Fruit fly (Drosophila melanogaster): ENCODE data around the gene CG31106.

The CG31106 gene

dm6 chr3R:25168259-25168972 is 47.7 kb upstream of the CG31106 start (continued):
- TF ChIP-seq CG3407 (GFP tag; optimal IDR thresholded peaks at IDR 0.05) (no peak), lmd (GFP tag; IDR thresholded peaks at IDR 0.05) (peak; percentile 50), CG13287 (GFP tag; IDR thresholded peaks at IDR 0.05; ENCODE audit: partially characterized antibody) (no peak), CG5245 (GFP tag; optimal IDR thresholded peaks at IDR 0.05) (no peak), CG14860 (GFP tag; IDR thresholded peaks at IDR 0.05; ENCODE audit: partially characterized antibody) (no peak), Fer3 (tag; optimal IDR thresholded peaks at IDR 0.05) (peak; percentile 29), Taf1 (GFP tag; IDR thresholded peaks at IDR 0.05) (no peak), CG7928 (GFP tag; optimal IDR thresholded peaks at IDR 0.05) (no peak), Ravus (GFP tag; IDR thresholded peaks at IDR 0.05) (no peak), Sin3A (optimal IDR thresholded peaks at IDR 0.05) (no peak), CG12155 (GFP tag; optimal IDR thresholded peaks at IDR 0.05) (no peak), CG34422 (GFP tag; IDR thresholded peaks at IDR 0.05) (no peak; the same call in 2 of the 3 replicates), scrt (GFP tag; optimal IDR thresholded peaks at IDR 0.05) (no peak), CG5180 (GFP tag; optimal IDR thresholded peaks at IDR 0.05) (peak; percentile 6), pros (GFP tag; optimal IDR thresholded peaks at IDR 0.05) (peak; percentile 71), twi (tag; optimal IDR thresholded peaks at IDR 0.05) (peak; percentile 5), CG7987 (GFP tag; optimal IDR thresholded peaks at IDR 0.05) (no peak), B-H1 (GFP tag; IDR thresholded peaks at IDR 0.05) (no peak; the same call in 2 of the 3 replicates), NfI (GFP tag; optimal IDR thresholded peaks at IDR 0.05) (peak; percentile 24), Sox102F (GFP tag; optimal IDR thresholded peaks at IDR 0.05) (peak; percentile 41), rib (GFP tag; IDR thresholded peaks at IDR 0.05) (no peak), GATAe (GFP tag; conservative IDR thresholded peaks at IDR 0.05) (no peak), CG1647 (GFP tag; optimal IDR thresholded peaks at IDR 0.05) (no peak), CG10543 (GFP tag; optimal IDR thresholded peaks at IDR 0.05) (no peak), al (GFP tag; IDR thresholded peaks at IDR 0.05) (0 out of 2 replicates have a peak, but pooled peaks have one; percentile 4), CG33213 (GFP tag; optimal IDR thresholded peaks at IDR 0.05) (no peak), slou (GFP tag; optimal IDR thresholded peaks at IDR 0.05) (no peak), NC2β (GFP tag; optimal IDR thresholded peaks at IDR 0.05) (no peak), CG6791 (GFP tag; IDR thresholded peaks at IDR 0.05; ENCODE audit: partially characterized antibody) (no peak), ap (GFP tag; IDR thresholded peaks at IDR 0.05) (no peak), cato (GFP tag; optimal IDR thresholded peaks at IDR 0.05; ENCODE audit: borderline replicate concordance) (no peak), CG31441 (GFP tag; IDR thresholded peaks at IDR 0.05) (peak; percentile 51; the same call in 1 of the 2 replicates), knrl (GFP tag; IDR thresholded peaks at IDR 0.05; ENCODE audit: partially characterized antibody) (no peak), crc (GFP tag; optimal IDR thresholded peaks at IDR 0.05) (no peak), Hr39 (optimal IDR thresholded peaks at IDR 0.05) (no peak), CG31224 (GFP tag; IDR thresholded peaks at IDR 0.05) (0 out of 2 replicates have a peak, but pooled peaks have one; percentile 28), CG12236 (GFP tag; optimal IDR thresholded peaks at IDR 0.05) (no peak), toy (GFP tag; IDR thresholded peaks at IDR 0.05) (no peak), CG7963 (GFP tag; IDR thresholded peaks at IDR 0.05; ENCODE audit: partially characterized antibody) (no peak), Camta (GFP tag; optimal IDR thresholded peaks at IDR 0.05) (no peak), Spps (tag; optimal IDR thresholded peaks at IDR 0.05) (no peak), CG2129 (GFP tag; IDR thresholded peaks at IDR 0.05; ENCODE audit: partially characterized antibody) (no peak), Blimp-1 (GFP tag; optimal IDR thresholded peaks at IDR 0.05) (peak; percentile 36), sqz (GFP tag; optimal IDR thresholded peaks at IDR 0.05) (no peak), pfk (GFP tag; optimal IDR thresholded peaks at IDR 0.05) (no peak), hth (optimal IDR thresholded peaks at IDR 0.05) (no peak), CG8089 (GFP tag; optimal IDR thresholded peaks at IDR 0.05) (no peak), Dad (GFP tag; optimal IDR thresholded peaks at IDR 0.05) (no peak), Stat92E (GFP tag; optimal IDR thresholded peaks at IDR 0.05) (no peak), CG4730 (GFP tag; IDR thresholded peaks at IDR 0.05) (peak; percentile 5; the same call in 1 of the 2 replicates)

Data from whole organism, embryonic.